Worm (Caenorhabditis elegans): Measurements from ENCODE around the gene scl-6.

Gene scl-6

DNA sequence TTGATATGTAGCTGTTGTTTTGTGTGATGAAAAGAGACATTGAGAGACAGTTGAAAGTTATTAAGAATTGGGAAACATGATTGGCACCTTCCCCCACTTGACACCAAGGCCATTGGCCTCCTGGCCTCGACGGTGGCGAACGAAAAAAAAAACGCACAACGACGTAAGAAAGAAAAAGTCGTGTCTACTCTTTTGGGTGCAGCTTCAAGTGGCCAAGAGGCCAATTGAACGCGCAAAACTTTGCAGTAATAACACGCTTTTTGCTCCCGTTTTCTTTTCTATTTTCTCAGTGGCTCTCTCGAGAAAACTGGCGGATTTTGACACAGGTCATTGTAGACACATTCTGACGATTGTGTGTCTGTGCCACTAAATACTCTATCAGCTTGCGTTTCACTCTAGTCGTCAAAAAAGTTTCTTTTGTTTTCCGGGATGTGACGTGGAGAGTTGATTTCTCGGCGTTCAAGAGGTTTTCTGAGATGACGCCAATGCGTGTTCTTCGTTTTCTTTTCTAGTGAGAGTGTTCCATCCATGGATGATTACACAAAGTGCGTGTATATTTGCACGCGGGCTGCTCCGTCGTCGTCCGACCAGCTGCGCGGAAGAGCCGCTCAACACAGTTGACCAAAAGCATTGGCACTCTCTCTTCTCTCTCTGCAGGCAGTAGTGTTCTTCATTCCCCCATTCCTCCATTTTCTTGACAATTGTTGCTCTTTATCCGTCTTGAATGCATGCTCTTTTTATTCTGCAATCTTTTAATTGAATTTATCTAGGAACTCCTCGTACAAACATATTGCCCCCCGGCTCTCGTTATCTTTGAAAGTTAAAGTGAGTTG is 37.9 kb upstream of the scl-6 start:
- TF ChIP-seq sem-2 (GFP tag; optimal IDR thresholded peaks at IDR 0.05) = peak; percentile 4
- TF ChIP-seq unc-62 (GFP tag; optimal IDR thresholded peaks at IDR 0.05) = no peak
- TF ChIP-seq ceh-39 (tag; optimal IDR thresholded peaks at IDR 0.05) = no peak
- TF ChIP-seq M03D4.4 (tag; optimal IDR thresholded peaks at IDR 0.05) = no peak
- TF ChIP-seq nhr-28 (tag; optimal IDR thresholded peaks at IDR 0.05) = no peak
- peak; percentile 64 for TF ChIP-seq hlh-1 (tag; optimal IDR thresholded peaks at IDR 0.05)
- peak; percentile 56 for TF ChIP-seq cnd-1 (tag; optimal IDR thresholded peaks at IDR 0.05)

ce11 chrIV:13032153-13032552 is 36.4 kb upstream of the scl-6 start:
- TF ChIP-seq cnd-1 (tag; optimal IDR thresholded peaks at IDR 0.05) (no peak), ces-1 (GFP tag; optimal IDR thresholded peaks at IDR 0.05) (no peak), ztf-11 (tag; optimal IDR thresholded peaks at IDR 0.05) (no peak), unc-39 (tag; optimal IDR thresholded peaks at IDR 0.05) (no peak), drap-1 (GFP tag; optimal IDR thresholded peaks at IDR 0.05) (no peak), mls-2 (tag; optimal IDR thresholded peaks at IDR 0.05) (no peak), mab-5 (tag; optimal IDR thresholded peaks at IDR 0.05) (no peak), sem-2 (GFP tag; optimal IDR thresholded peaks at IDR 0.05) (no peak), nhr-2 (tag; optimal IDR thresholded peaks at IDR 0.05) (no peak), ceh-39 (tag; optimal IDR thresholded peaks at IDR 0.05) (no peak), ham-2 (GFP tag; optimal IDR thresholded peaks at IDR 0.05) (no peak), hlh-1 (tag; optimal IDR thresholded peaks at IDR 0.05) (no peak), tbx-8 (GFP tag; optimal IDR thresholded peaks at IDR 0.05) (no peak)

- no peak for TF ChIP-seq nhr-237 (tag; optimal IDR thresholded peaks at IDR 0.05)
- peak; percentile 12 for TF ChIP-seq lin-32 (GFP tag; optimal IDR thresholded peaks at IDR 0.05)
Measured at ce11 chrIV:13033516-13033915, 35.0 kb upstream of the scl-6 start.

DNA sequence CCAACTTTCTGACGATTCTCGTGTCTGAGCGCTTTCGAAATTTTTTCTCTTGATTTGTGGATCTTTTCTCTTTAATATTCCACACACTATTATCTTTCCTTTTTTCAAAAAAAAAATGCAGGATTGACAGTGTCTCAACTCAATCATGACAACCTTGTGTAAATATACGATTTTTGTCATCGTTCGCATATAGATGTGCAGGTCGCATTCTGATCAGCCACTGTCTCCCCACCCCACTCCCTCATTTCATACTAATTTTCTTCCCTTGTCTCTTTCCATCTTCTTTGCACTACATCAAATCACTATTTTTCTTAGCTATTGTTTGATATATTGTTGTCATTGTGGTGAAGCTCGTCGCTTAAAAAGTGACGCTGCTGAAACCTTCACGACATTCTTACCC is 33.2 kb upstream of the scl-6 start:
- TF ChIP-seq lin-13 (tag; optimal IDR thresholded peaks at IDR 0.05) (no peak), ztf-11 (tag; optimal IDR thresholded peaks at IDR 0.05) (no peak), nhr-76 (tag; optimal IDR thresholded peaks at IDR 0.05) (no peak), mep-1 (tag; optimal IDR thresholded peaks at IDR 0.05) (no peak), pha-4 (tag; optimal IDR thresholded peaks at IDR 0.05) (no peak), bed-3 (GFP tag; optimal IDR thresholded peaks at IDR 0.05) (no peak), nhr-28 (tag; optimal IDR thresholded peaks at IDR 0.05) (no peak), ces-1 (GFP tag; optimal IDR thresholded peaks at IDR 0.05) (no peak), tbx-8 (GFP tag; optimal IDR thresholded peaks at IDR 0.05) (no peak), nhr-2 (tag; optimal IDR thresholded peaks at IDR 0.05) (no peak), lin-32 (GFP tag; optimal IDR thresholded peaks at IDR 0.05) (no peak), elt-3 (tag; optimal IDR thresholded peaks at IDR 0.05) (no peak)

DNA sequence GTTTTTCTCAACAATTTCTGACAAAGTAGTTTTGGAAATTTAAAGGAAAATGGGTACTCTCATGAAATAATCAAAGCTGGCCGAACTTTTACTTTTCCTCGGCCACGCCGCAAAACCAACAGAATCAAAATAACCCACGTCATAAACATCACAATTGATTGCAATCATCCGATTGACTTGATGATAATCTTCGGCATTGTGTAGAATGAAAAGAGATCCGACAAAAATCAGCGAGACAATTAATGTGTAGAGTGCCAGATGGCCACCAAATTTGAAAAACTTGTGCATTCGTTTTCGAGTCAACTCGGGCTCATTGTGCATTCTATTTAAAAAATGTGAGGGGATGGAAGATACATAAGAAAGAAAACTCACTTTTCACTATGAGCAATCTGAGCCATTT is 31.7 kb upstream of the scl-6 start:
- TF ChIP-seq unc-62 (GFP tag; optimal IDR thresholded peaks at IDR 0.05) (peak; percentile 33), ceh-83 (GFP tag; optimal IDR thresholded peaks at IDR 0.05) (peak; percentile 7), unc-39 (tag; optimal IDR thresholded peaks at IDR 0.05) (no peak), elt-1 (tag; optimal IDR thresholded peaks at IDR 0.05; ENCODE audit: borderline replicate concordance, insufficient read depth) (peak; percentile 92), ces-1 (GFP tag; optimal IDR thresholded peaks at IDR 0.05) (peak; percentile 12)

- no peak for TF ChIP-seq cnd-1 (tag; optimal IDR thresholded peaks at IDR 0.05)
- TF ChIP-seq unc-39 (tag; optimal IDR thresholded peaks at IDR 0.05) = no peak
- TF ChIP-seq ceh-43 (GFP tag; optimal IDR thresholded peaks at IDR 0.05) = no peak
- no peak for TF ChIP-seq zip-8 (tag; optimal IDR thresholded peaks at IDR 0.05)
- no peak for TF ChIP-seq lsy-2 (tag; optimal IDR thresholded peaks at IDR 0.05)
- no peak for TF ChIP-seq ceh-39 (tag; optimal IDR thresholded peaks at IDR 0.05)
- TF ChIP-seq blmp-1 (tag; optimal IDR thresholded peaks at IDR 0.05) = no peak
- no peak for TF ChIP-seq elt-3 (tag; optimal IDR thresholded peaks at IDR 0.05)
- TF ChIP-seq nhr-76 (tag; optimal IDR thresholded peaks at IDR 0.05) = no peak
- no peak for TF ChIP-seq hlh-1 (tag; optimal IDR thresholded peaks at IDR 0.05)
- TF ChIP-seq ces-1 (GFP tag; optimal IDR thresholded peaks at IDR 0.05) = no peak
- no peak for TF ChIP-seq flh-1 (GFP tag; optimal IDR thresholded peaks at IDR 0.05)
- TF ChIP-seq snpc-4 (tag; optimal IDR thresholded peaks at IDR 0.05) = no peak
- no peak for TF ChIP-seq lin-13 (tag; optimal IDR thresholded peaks at IDR 0.05)
- TF ChIP-seq unc-120 (tag; optimal IDR thresholded peaks at IDR 0.05; ENCODE audit: poor library complexity, severe bottlenecking) = no peak
- no peak for TF ChIP-seq nhr-2 (tag; optimal IDR thresholded peaks at IDR 0.05)
- TF ChIP-seq mls-2 (tag; optimal IDR thresholded peaks at IDR 0.05) = no peak
- no peak for TF ChIP-seq mep-1 (tag; optimal IDR thresholded peaks at IDR 0.05)
- TF ChIP-seq ham-2 (GFP tag; optimal IDR thresholded peaks at IDR 0.05) = no peak
- TF ChIP-seq sem-2 (GFP tag; optimal IDR thresholded peaks at IDR 0.05) = no peak
Measured at ce11 chrIV:13038888-13039287, 29.7 kb upstream of the scl-6 start, which contains the start of gene F49E11.2. Gene F49E11.2, minus strand, starts transcription at chrIV:13038988.
